Worm (Caenorhabditis elegans) whole organism, young adult: ENCODE measurements around the gene sto-3.

ENCODE experiments used
- B0035.1 ChIP-seq: sonication (generic microtip); optimal IDR thresholded peaks from 2 replicates; lab custom pipeline; 2016; ENCODE audit warnings: missing genetic modification characterization, mild to moderate bottlenecking, missing compliant biosample characterization, missing genotype, missing genetic modification reagents
- F22D6.2 ChIP-seq: sonication (generic microtip); optimal IDR thresholded peaks from 2 replicates; lab custom pipeline; 2016; ENCODE audit warnings: mild to moderate bottlenecking, missing genetic modification characterization, missing compliant biosample characterization
- F23B12.7 ChIP-seq: sonication (generic microtip); optimal IDR thresholded peaks from 2 replicates; lab custom pipeline; 2017; ENCODE audit warnings: missing genetic modification characterization, mild to moderate bottlenecking, missing compliant biosample characterization, antibody characterized with exemption, moderate library complexity; ENCODE audit not compliant: insufficient read depth
- F52B5.7 ChIP-seq: sonication (generic microtip); optimal IDR thresholded peaks from 2 replicates; lab custom pipeline; 2016; ENCODE audit warnings: mild to moderate bottlenecking, missing genetic modification characterization, missing compliant biosample characterization
- K11D2.4 ChIP-seq: fragments of 200-800 bp; sonication (Bioruptor generic); IDR thresholded peaks from 2 replicates; pipeline ENCODE4 v1.3.6; 2022; ENCODE audit warnings: missing genetic modification reagents, missing genetic modification characterization, missing compliant biosample characterization
- K12H6.12 ChIP-seq: fragments of 200-800 bp; sonication (Bioruptor generic); optimal IDR thresholded peaks from 2 replicates; lab custom pipeline; 2018; ENCODE audit warnings: mild to moderate bottlenecking, missing genetic modification characterization, missing compliant biosample characterization
- Y53G8AR.9 ChIP-seq: fragments of 200-800 bp; sonication (Bioruptor generic); conservative IDR thresholded peaks from 2 replicates; pipeline ENCODE4 v1.3.6; 2022; ENCODE audit warnings: missing genetic modification reagents, missing genetic modification characterization, missing compliant biosample characterization
- Y56A3A.18 ChIP-seq: fragments of 200-800 bp; sonication (Bioruptor generic); IDR thresholded peaks from 2 replicates; pipeline ENCODE4 v1.3.6; 2022; ENCODE audit warnings: missing genetic modification reagents, missing genetic modification characterization, missing compliant biosample characterization
- Y95B8A.8 ChIP-seq: fragments of 200-800 bp; sonication (Bioruptor generic); IDR thresholded peaks from 2 replicates; pipeline ENCODE4 v1.3.6; 2022; ENCODE audit warnings: missing genetic modification reagents, missing genetic modification characterization, missing compliant biosample characterization
- akir-1 ChIP-seq: fragments of 200-800 bp; sonication (Bioruptor generic); optimal IDR thresholded peaks from 2 replicates; lab custom pipeline; 2018; ENCODE audit warnings: mild to moderate bottlenecking, missing genetic modification characterization, moderate library complexity, missing compliant biosample characterization
- atf-7 ChIP-seq: sonication (generic microtip); optimal IDR thresholded peaks from 2 replicates; lab custom pipeline; 2017; ENCODE audit warnings: mild to moderate bottlenecking, missing genetic modification characterization, missing compliant biosample characterization
- athp-1 ChIP-seq: sonication (generic microtip); optimal IDR thresholded peaks from 2 replicates; lab custom pipeline; 2017; ENCODE audit warnings: mild to moderate bottlenecking, missing genetic modification characterization, missing compliant biosample characterization
- attf-3 ChIP-seq: fragments of 200-800 bp; sonication (Bioruptor generic); conservative IDR thresholded peaks from 2 replicates; pipeline ENCODE4 v1.3.6; 2022; ENCODE audit warnings: missing genetic modification reagents, missing genetic modification characterization, missing compliant biosample characterization
- attf-6 ChIP-seq: fragments of 200-800 bp; sonication (Bioruptor generic); IDR thresholded peaks from 2 replicates; pipeline ENCODE4 v1.3.6; 2022; ENCODE audit warnings: missing genetic modification reagents, missing genetic modification characterization, missing compliant biosample characterization
- bed-2 ChIP-seq: fragments of 200-800 bp; sonication (Bioruptor generic); IDR thresholded peaks from 2 replicates; pipeline ENCODE4 v1.3.6; 2022; ENCODE audit warnings: missing genetic modification reagents, missing genetic modification characterization, missing compliant biosample characterization
- ccch-3 ChIP-seq: fragments of 200-800 bp; sonication (Bioruptor generic); optimal IDR thresholded peaks from 2 replicates; lab custom pipeline; 2018; ENCODE audit warnings: mild to moderate bottlenecking, missing genetic modification characterization, missing compliant biosample characterization
- cebp-1 ChIP-seq, 2 experiments: fragments of 200-800 bp in 1 of 2; sonication (Bioruptor generic) in 1 of 2; sonication (generic microtip) in 1 of 2; IDR thresholded peaks in 1 of 2; optimal IDR thresholded peaks in 1 of 2; 2 replicates each; pipeline versions ENCODE4 v1.3.6 to Lab custom; 2017 to 2022; ENCODE audit warnings: missing compliant biosample characterization in 2 of 2, missing genetic modification characterization in 2 of 2, mild to moderate bottlenecking in 1 of 2, missing genetic modification reagents in 1 of 2, moderate library complexity in 1 of 2
- die-1 ChIP-seq: sonication (generic microtip); optimal IDR thresholded peaks from 2 replicates; lab custom pipeline; 2016; ENCODE audit warnings: missing genotype, mild to moderate bottlenecking, missing genetic modification characterization, missing compliant biosample characterization
- egl-18 ChIP-seq: fragments of 200-800 bp; sonication (Bioruptor generic); IDR thresholded peaks from 2 replicates; pipeline ENCODE4 v1.3.6; 2022; ENCODE audit warnings: missing genetic modification reagents, missing genetic modification characterization, missing compliant biosample characterization
- egrh-3 ChIP-seq: fragments of 200-800 bp; sonication (Bioruptor generic); IDR thresholded peaks from 2 replicates; pipeline ENCODE4 v1.3.6; 2022; ENCODE audit warnings: missing genetic modification reagents, missing genetic modification characterization, missing compliant biosample characterization
- ekl-4 ChIP-seq: fragments of 200-800 bp; sonication (Bioruptor generic); IDR thresholded peaks from 2 replicates; pipeline ENCODE4 v1.3.6; 2022; ENCODE audit warnings: missing genetic modification reagents, missing genetic modification characterization, missing compliant biosample characterization
- gei-17 ChIP-seq: fragments of 200-800 bp; sonication (Bioruptor generic); optimal IDR thresholded peaks from 2 replicates; lab custom pipeline; 2018; ENCODE audit warnings: mild to moderate bottlenecking, missing genetic modification characterization, missing compliant biosample characterization
- hmg-1.2 ChIP-seq: fragments of 200-800 bp; sonication (Bioruptor generic); IDR thresholded peaks from 2 replicates; pipeline ENCODE4 v1.3.6; 2022; ENCODE audit warnings: missing genetic modification reagents, missing genetic modification characterization, missing compliant biosample characterization
- hmg-20 ChIP-seq: fragments of 200-800 bp; sonication (Bioruptor generic); IDR thresholded peaks from 2 replicates; pipeline ENCODE4 v1.3.6; 2022; ENCODE audit warnings: missing genetic modification reagents, missing genetic modification characterization, missing compliant biosample characterization
- hsf-1 ChIP-seq: fragments of 200-800 bp; sonication (Bioruptor generic); IDR thresholded peaks from 2 replicates; pipeline ENCODE4 v1.3.6; 2022; ENCODE audit warnings: missing genetic modification reagents, missing genetic modification characterization, missing compliant biosample characterization
- lag-1 ChIP-seq: fragments of 200-800 bp; sonication (Bioruptor generic); IDR thresholded peaks from 2 replicates; pipeline ENCODE4 v1.3.6; 2022; ENCODE audit warnings: missing genetic modification reagents, missing genetic modification characterization, missing compliant biosample characterization
- lin-26 ChIP-seq: fragments of 200-800 bp; sonication (Bioruptor generic); IDR thresholded peaks from 2 replicates; pipeline ENCODE4 v1.3.6; 2022; ENCODE audit warnings: missing genetic modification reagents, missing genetic modification characterization, missing compliant biosample characterization
- lir-1 ChIP-seq: fragments of 200-800 bp; sonication (Bioruptor generic); conservative IDR thresholded peaks from 2 replicates; pipeline ENCODE4 v1.3.6; 2022; ENCODE audit warnings: missing genetic modification reagents, missing genetic modification characterization, missing compliant biosample characterization
- lsl-1 ChIP-seq: fragments of 200-800 bp; sonication (Bioruptor generic); optimal IDR thresholded peaks from 2 replicates; lab custom pipeline; 2018; ENCODE audit warnings: mild to moderate bottlenecking, missing genetic modification characterization, moderate library complexity, missing compliant biosample characterization
- mes-4 ChIP-seq: sonication (generic microtip); optimal IDR thresholded peaks from 2 replicates; lab custom pipeline; 2016; ENCODE audit warnings: missing genotype, missing genetic modification characterization, missing compliant biosample characterization
- nfya-2 ChIP-seq: fragments of 200-800 bp; sonication (Bioruptor generic); IDR thresholded peaks from 2 replicates; pipeline ENCODE4 v1.3.6; 2022; ENCODE audit warnings: missing genetic modification reagents, missing genetic modification characterization, missing compliant biosample characterization
- nfyb-1 ChIP-seq: fragments of 200-800 bp; sonication (Bioruptor generic); IDR thresholded peaks from 2 replicates; pipeline ENCODE4 v1.3.6; 2022; ENCODE audit warnings: missing genetic modification reagents, missing genetic modification characterization, missing compliant biosample characterization
- nhr-90 ChIP-seq: sonication (generic microtip); optimal IDR thresholded peaks from 2 replicates; lab custom pipeline; 2016; ENCODE audit warnings: missing genotype, mild to moderate bottlenecking, missing genetic modification characterization, missing compliant biosample characterization
- pha-4 ChIP-seq: fragments of 150-350 bp; sonication (generic microtip); optimal IDR thresholded peaks from 2 replicates; lab custom pipeline; 2014; ENCODE audit warnings: missing biosample characterization, missing genetic modification reagents, missing genetic modification characterization
- rcor-1 ChIP-seq: fragments of 200-800 bp; sonication (Bioruptor generic); IDR thresholded peaks from 2 replicates; pipeline ENCODE4 v1.3.6; 2022; ENCODE audit warnings: missing genetic modification reagents, missing genetic modification characterization, missing compliant biosample characterization
- rec-8 ChIP-seq, 2 experiments: sonication (generic microtip); optimal IDR thresholded peaks; 2 replicates each; lab custom pipeline; 2016; ENCODE audit warnings: mild to moderate bottlenecking in 2 of 2, missing genetic modification characterization in 2 of 2, missing genetic modification reagents in 2 of 2, missing genotype in 2 of 2, missing biosample characterization in 1 of 2, missing compliant biosample characterization in 1 of 2, moderate library complexity in 1 of 2
- repo-1 ChIP-seq: sonication (generic microtip); optimal IDR thresholded peaks from 2 replicates; lab custom pipeline; 2017; ENCODE audit warnings: mild to moderate bottlenecking, missing genetic modification characterization, missing compliant biosample characterization
- sdz-38 ChIP-seq: sonication (generic microtip); optimal IDR thresholded peaks from 2 replicates; lab custom pipeline; 2016; ENCODE audit warnings: missing genotype, missing genetic modification characterization, missing compliant biosample characterization
- snpc-1.1 ChIP-seq: sonication (generic microtip); optimal IDR thresholded peaks from 2 replicates; lab custom pipeline; 2017; ENCODE audit warnings: missing genetic modification characterization, mild to moderate bottlenecking, missing compliant biosample characterization, antibody characterized with exemption, moderate library complexity, missing genotype, missing genetic modification reagents; ENCODE audit not compliant: insufficient read depth
- snpc-3.4 ChIP-seq: sonication (generic microtip); optimal IDR thresholded peaks from 2 replicates; lab custom pipeline; 2017; ENCODE audit warnings: missing genetic modification characterization, mild to moderate bottlenecking, missing compliant biosample characterization, antibody characterized with exemption, moderate library complexity, missing genotype, missing genetic modification reagents
- somi-1 ChIP-seq: fragments of 200-800 bp; sonication (Bioruptor generic); optimal IDR thresholded peaks from 2 replicates; lab custom pipeline; 2018; ENCODE audit warnings: mild to moderate bottlenecking, missing genetic modification characterization, missing compliant biosample characterization
- sptf-2 ChIP-seq: fragments of 200-800 bp; sonication (Bioruptor generic); optimal IDR thresholded peaks from 2 replicates; lab custom pipeline; 2018; ENCODE audit warnings: mild to moderate bottlenecking, missing genetic modification characterization, missing compliant biosample characterization
- tbp1 ChIP-seq: fragments of 200-800 bp; sonication (Bioruptor generic); optimal IDR thresholded peaks from 2 replicates; lab custom pipeline; 2018; ENCODE audit warnings: mild to moderate bottlenecking, missing genetic modification characterization, missing compliant biosample characterization
- unc-130 ChIP-seq: sonication (generic microtip); optimal IDR thresholded peaks from 2 replicates; lab custom pipeline; 2016; ENCODE audit warnings: missing genetic modification reagents, missing genetic modification characterization, missing compliant biosample characterization
- zim-3 ChIP-seq: sonication (generic microtip); optimal IDR thresholded peaks from 2 replicates; lab custom pipeline; 2017; ENCODE audit warnings: mild to moderate bottlenecking, missing genetic modification characterization, moderate library complexity, missing compliant biosample characterization
- ztf-26 ChIP-seq: sonication (generic microtip); optimal IDR thresholded peaks from 2 replicates; lab custom pipeline; 2017; ENCODE audit warnings: missing genetic modification characterization, missing compliant biosample characterization
- ztf-6 ChIP-seq: fragments of 200-800 bp; sonication (Bioruptor generic); IDR thresholded peaks from 2 replicates; pipeline ENCODE4 v1.3.6; 2022; ENCODE audit warnings: missing genetic modification reagents, missing genetic modification characterization, missing compliant biosample characterization

sto-3 gene

DNA sequence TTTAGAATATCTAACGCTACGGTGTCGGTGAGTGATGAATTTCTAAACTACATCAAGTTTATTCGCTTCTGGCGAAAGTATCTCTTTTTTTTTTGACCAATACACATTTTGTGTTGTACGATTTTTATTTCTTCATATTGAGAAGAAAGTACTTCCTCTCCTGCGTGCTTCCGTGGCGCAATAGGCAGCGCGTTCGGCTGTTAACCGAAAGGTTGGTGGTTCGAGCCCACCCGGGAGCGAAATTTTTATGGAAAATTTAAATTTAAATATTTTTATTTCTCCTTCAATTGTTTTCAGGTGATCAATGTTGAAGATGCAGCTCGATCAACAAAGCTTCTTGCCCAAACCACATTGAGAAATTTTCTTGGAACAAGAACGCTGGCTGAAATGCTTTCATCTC is 23.6 kb upstream of the sto-3 start (continued):
- TF ChIP-seq hmg-20 (GFP tag; lab: Robert Waterston, UW) = 0 out of 2 replicates have a peak, but pooled peaks have one; percentile 5
- TF ChIP-seq gei-17 = no peak
- TF ChIP-seq ccch-3 (GFP tag; lab: Kevin White, UChicago) = no peak
- TF ChIP-seq rec-8 (tag; optimal IDR thresholded peaks at IDR 0.05; lab: Kevin White, UChicago) = peak in 1 of 2 experiments; percentile 87
- TF ChIP-seq nfya-2 (GFP tag; lab: Robert Waterston, UW) = no peak
- peak; percentile 8 for TF ChIP-seq snpc-3.4 (tag; lab: Kevin White, UChicago)
- TF ChIP-seq lir-1 (GFP tag; lab: Robert Waterston, UW) = peak; percentile 73
- no peak for TF ChIP-seq hsf-1 (GFP tag; lab: Robert Waterston, UW)
- TF ChIP-seq pha-4 (tag; lab: Kevin White, UChicago) = no peak
- TF ChIP-seq ztf-6 = no peak
- peak; percentile 17 for TF ChIP-seq atf-7 (tag; lab: Kevin White, UChicago)
- no peak for TF ChIP-seq attf-3 (GFP tag; lab: Robert Waterston, UW)
- TF ChIP-seq egrh-3 (GFP tag; lab: Robert Waterston, UW) = 0 out of 2 replicates have a peak, but pooled peaks have one; percentile 18
- peak; percentile 11 for TF ChIP-seq unc-130 (GFP tag; lab: Kevin White, UChicago)
- TF ChIP-seq athp-1 (tag; lab: Kevin White, UChicago) = peak; percentile 4
- TF ChIP-seq sptf-2 (GFP tag; lab: Kevin White, UChicago) = no peak
- TF ChIP-seq tbp1 (GFP tag; lab: Kevin White, UChicago) = peak; percentile 91
- no peak for TF ChIP-seq K12H6.12 (tag; lab: Kevin White, UChicago)
- TF ChIP-seq Y53G8AR.9 (GFP tag; lab: Robert Waterston, UW) = 0 out of 2 replicates have a peak, but pooled peaks have one; percentile 28
- TF ChIP-seq repo-1 (tag; lab: Kevin White, UChicago) = peak; percentile 44
- peak; percentile 38 for TF ChIP-seq mes-4 (tag; lab: Kevin White, UChicago)
- no peak for TF ChIP-seq egl-18
- no peak for TF ChIP-seq akir-1
- TF ChIP-seq cebp-1 (GFP tag; IDR thresholded peaks at IDR 0.05; lab: Robert Waterston, UW) = no peak
- TF ChIP-seq cebp-1 (tag; optimal IDR thresholded peaks at IDR 0.05; lab: Kevin White, UChicago) = peak; percentile 56
- TF ChIP-seq attf-6 (GFP tag; lab: Robert Waterston, UW) = no peak
- TF ChIP-seq nfyb-1 (GFP tag; lab: Robert Waterston, UW) = peak; percentile 54; the same call in 1 of the 2 replicates
- TF ChIP-seq somi-1 (GFP tag; lab: Kevin White, UChicago) = peak; percentile 19
- TF ChIP-seq rcor-1 (GFP tag; lab: Robert Waterston, UW) = peak; percentile 49; the same call in 1 of the 2 replicates
- no peak for TF ChIP-seq lag-1 (GFP tag; lab: Robert Waterston, UW)
- TF ChIP-seq B0035.1 = peak; percentile 23
- peak; percentile 66 for TF ChIP-seq nhr-90 (tag; lab: Kevin White, UChicago)
- TF ChIP-seq lin-26 (GFP tag; lab: Robert Waterston, UW) = peak; percentile 94
- TF ChIP-seq Y95B8A.8 (GFP tag; lab: Robert Waterston, UW) = 0 out of 2 replicates have a peak, but pooled peaks have one; percentile 28
- TF ChIP-seq F52B5.7 (tag; lab: Kevin White, UChicago) = no peak
- peak; percentile 74 for TF ChIP-seq die-1 (tag; lab: Kevin White, UChicago)
- no peak for TF ChIP-seq ekl-4 (GFP tag; lab: Robert Waterston, UW)
- TF ChIP-seq bed-2 = no peak
- no peak for TF ChIP-seq lsl-1 (GFP tag; lab: Kevin White, UChicago)
- TF ChIP-seq zim-3 (tag; lab: Kevin White, UChicago) = peak; percentile 39
- peak; percentile 63; the same call in 1 of the 2 replicates for TF ChIP-seq Y56A3A.18
- no peak for TF ChIP-seq ztf-26 (tag; lab: Kevin White, UChicago)
- no peak for TF ChIP-seq F22D6.2
- TF ChIP-seq snpc-1.1 = no peak
- 0 out of 2 replicates have a peak, but pooled peaks have one; percentile 45 for TF ChIP-seq K11D2.4 (GFP tag; lab: Robert Waterston, UW)
- TF ChIP-seq hmg-1.2 (GFP tag; lab: Robert Waterston, UW) = peak; percentile 55
- no peak for TF ChIP-seq sdz-38 (tag; lab: Kevin White, UChicago)
- TF ChIP-seq F23B12.7 = peak; percentile 70
